Worm (Caenorhabditis elegans) whole organism, early embryonic: ENCODE results near the gene B0001.7.

Experiments
- ama-1 ChIP-seq: fragments of 150-350 bp; optimal IDR thresholded peaks from 2 replicates; lab custom pipeline; 2014
- ceh-13 ChIP-seq: fragments of 200-800 bp; sonication (Bioruptor generic); optimal IDR thresholded peaks from 2 replicates; lab custom pipeline; 2018; ENCODE audit warnings: mild to moderate bottlenecking, missing genetic modification characterization, missing compliant biosample characterization

ce11 chrIV:12196608-12197007 is 42.6 kb upstream of the B0001.7 start:
- no peak for TF ChIP-seq ama-1 (lab: Kevin White, UChicago)
- no peak for TF ChIP-seq ceh-13 (GFP tag; lab: Kevin White, UChicago)
